Fruit fly (Drosophila melanogaster): ENCODE measurements around the gene CG16815.

dm6 chr2L:13244759-13245308, 15.2 kb downstream of the CG16815 start:
- TF ChIP-seq CTCF (optimal IDR thresholded peaks at IDR 0.05) (no peak), CG8478 (optimal IDR thresholded peaks at IDR 0.05) (no peak)
